Fruit fly (Drosophila melanogaster) whole organism, adult: Measurements from ENCODE around the gene Sys1.

Experiments
- CG11617 ChIP-seq: fragments of 200-800 bp; sonication (Bioruptor generic); optimal IDR thresholded peaks from 2 replicates; lab custom pipeline; 2017; ENCODE audit warnings: mild to moderate bottlenecking, missing biosample characterization, missing genetic modification reagents, missing genetic modification characterization
- CG12768 ChIP-seq: fragments of 200-800 bp; sonication (Bioruptor generic); optimal IDR thresholded peaks from 2 replicates; lab custom pipeline; 2017; ENCODE audit warnings: missing biosample characterization, missing genetic modification characterization, mild to moderate bottlenecking, moderate library complexity, missing genetic modification reagents
- CG14711 ChIP-seq: fragments of 200-800 bp; sonication (Bioruptor generic); optimal IDR thresholded peaks from 2 replicates; lab custom pipeline; 2018; ENCODE audit warnings: missing biosample characterization, mild to moderate bottlenecking, missing genetic modification characterization, moderate library complexity
- CG1620 ChIP-seq: fragments of 200-800 bp; sonication (Bioruptor generic); optimal IDR thresholded peaks from 2 replicates; lab custom pipeline; 2016; ENCODE audit warnings: missing biosample characterization, missing genetic modification characterization
- CG33017 ChIP-seq: fragments of 200-800 bp; sonication (Bioruptor generic); optimal IDR thresholded peaks from 2 replicates; lab custom pipeline; 2018; ENCODE audit warnings: missing biosample characterization, mild to moderate bottlenecking, missing genetic modification characterization, moderate library complexity
- CG5204 ChIP-seq: fragments of 200-800 bp; sonication (Bioruptor generic); optimal IDR thresholded peaks from 2 replicates; lab custom pipeline; 2016; ENCODE audit warnings: missing biosample characterization, missing genetic modification characterization
- CG7045 ChIP-seq: fragments of 200-800 bp; sonication (Bioruptor generic); optimal IDR thresholded peaks from 2 replicates; lab custom pipeline; 2017; ENCODE audit warnings: missing biosample characterization, mild to moderate bottlenecking, missing genetic modification characterization
- CG7101 ChIP-seq: fragments of 200-800 bp; sonication (Bioruptor generic); optimal IDR thresholded peaks from 2 replicates; lab custom pipeline; 2018; ENCODE audit warnings: missing biosample characterization, mild to moderate bottlenecking, missing genetic modification characterization, moderate library complexity
- Clk ChIP-seq: fragments of 200-800 bp; sonication (Bioruptor generic); optimal IDR thresholded peaks from 2 replicates; lab custom pipeline; 2017; ENCODE audit warnings: missing biosample characterization, missing genetic modification characterization
- Crg-1 ChIP-seq: fragments of 200-800 bp; sonication (Bioruptor generic); optimal IDR thresholded peaks from 2 replicates; lab custom pipeline; 2016; ENCODE audit warnings: missing biosample characterization, missing genetic modification characterization
- Hr96 ChIP-seq: fragments of 200-800 bp; sonication (Bioruptor generic); optimal IDR thresholded peaks from 2 replicates; lab custom pipeline; 2016; ENCODE audit warnings: missing biosample characterization, missing genetic modification characterization
- Mnt ChIP-seq: fragments of 200-800 bp; sonication (Bioruptor generic); optimal IDR thresholded peaks from 2 replicates; lab custom pipeline; 2016; ENCODE audit warnings: missing biosample characterization, mild to moderate bottlenecking, missing genetic modification characterization
- bab1 ChIP-seq: fragments of 200-800 bp; sonication (Bioruptor generic); optimal IDR thresholded peaks from 3 replicates; lab custom pipeline; 2019; ENCODE audit warnings: missing biosample characterization, mild to moderate bottlenecking, missing genetic modification characterization, moderate library complexity
- cic ChIP-seq: fragments of 200-800 bp; sonication (Bioruptor generic); optimal IDR thresholded peaks from 2 replicates; lab custom pipeline; 2017; ENCODE audit warnings: missing biosample characterization, mild to moderate bottlenecking, missing genetic modification characterization, moderate library complexity
- cnc ChIP-seq, 2 experiments: fragments of >200 bp; optimal IDR thresholded peaks; 2 replicates each; lab custom pipeline; 2017
- kay ChIP-seq: fragments of 200-800 bp; sonication (Bioruptor generic); peaks from one replicate; lab custom pipeline; 2016; ENCODE audit warnings: missing biosample characterization, missing genetic modification characterization, borderline replicate concordance
- ovo ChIP-seq: fragments of 200-800 bp; sonication (Bioruptor generic); optimal IDR thresholded peaks from 2 replicates; lab custom pipeline; 2016; ENCODE audit warnings: missing biosample characterization, missing genetic modification characterization
- pad ChIP-seq: fragments of 200-800 bp; sonication (Bioruptor generic); optimal IDR thresholded peaks from 3 replicates; lab custom pipeline; 2017; ENCODE audit warnings: missing biosample characterization, missing genetic modification characterization, mild to moderate bottlenecking, moderate library complexity, missing genetic modification reagents
- tj ChIP-seq: fragments of 200-800 bp; sonication (Bioruptor generic); optimal IDR thresholded peaks from 3 replicates; lab custom pipeline; 2017; ENCODE audit warnings: missing biosample characterization, mild to moderate bottlenecking, missing genetic modification characterization, moderate library complexity
- toe ChIP-seq: fragments of 200-800 bp; sonication (Bioruptor generic); optimal IDR thresholded peaks from 2 replicates; lab custom pipeline; 2016; ENCODE audit warnings: missing biosample characterization, missing genetic modification characterization

Sys1 gene

DNA sequence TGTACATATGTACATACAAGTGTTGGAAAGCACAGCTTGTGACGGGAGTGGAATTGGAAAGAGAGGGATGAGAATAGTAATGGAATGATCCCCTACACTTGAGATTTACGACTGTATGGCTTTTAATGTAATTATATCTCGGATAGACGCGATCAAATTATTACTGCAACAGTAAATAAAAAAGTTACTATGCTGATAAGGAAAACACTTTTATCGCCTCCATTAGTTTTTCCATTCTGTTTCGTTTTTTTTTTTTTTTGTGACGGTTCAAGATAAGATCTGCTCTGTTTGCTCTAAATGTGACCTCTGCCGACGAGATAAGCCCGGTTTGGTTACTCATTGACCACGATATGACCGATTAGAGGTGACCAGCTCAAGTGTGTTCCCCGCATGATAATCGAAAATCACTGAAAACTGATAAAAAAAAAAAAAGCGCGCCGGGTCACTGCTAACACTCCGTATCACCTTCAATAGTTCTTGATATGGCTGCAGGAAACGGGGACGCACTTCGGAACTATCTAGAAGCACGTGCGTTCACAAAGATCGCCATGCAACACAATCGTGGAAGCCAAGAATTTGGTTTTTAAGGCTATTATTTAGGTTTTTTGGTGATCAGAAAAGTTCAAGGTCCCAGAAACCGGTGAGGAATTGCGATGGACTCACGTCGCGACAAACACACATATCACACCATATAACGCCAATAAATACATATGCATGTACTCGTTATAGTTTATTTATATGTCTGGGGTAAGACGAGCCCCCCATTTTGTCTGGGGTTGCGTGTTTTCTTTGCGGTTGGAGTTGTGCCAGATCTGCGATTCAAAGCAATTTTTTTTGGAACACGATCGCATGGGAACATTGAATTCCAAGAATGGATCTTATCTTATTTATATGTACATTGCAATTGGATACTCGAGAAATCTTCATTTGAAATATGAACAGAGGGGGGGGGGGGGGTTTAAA, 18.2 kb downstream of the Sys1 start, which contains the start of gene p:
Gene p, minus strand, starts transcription at position 156 of the 963 bp plus-strand sequence.
- TF ChIP-seq bab1: peak; percentile 64
- peak; percentile 24 for TF ChIP-seq Hr96 (GFP tag; lab: Kevin White, UChicago)
- TF ChIP-seq CG11617 (GFP tag; lab: Kevin White, UChicago): no peak
- peak; percentile 89 for TF ChIP-seq tj (GFP tag; lab: Kevin White, UChicago)
- TF ChIP-seq ovo (GFP tag; lab: Kevin White, UChicago): peak; percentile 36
- TF ChIP-seq Mnt (GFP tag; lab: Kevin White, UChicago): peak; percentile 9
- TF ChIP-seq CG33017 (tag; lab: Kevin White, UChicago): peak; percentile 64
- no peak for TF ChIP-seq cnc (optimal IDR thresholded peaks at IDR 0.05; lab: Kevin White, UChicago)
- peak; percentile 21 for TF ChIP-seq Crg-1 (GFP tag; lab: Kevin White, UChicago)
- TF ChIP-seq CG1620 (GFP tag; lab: Kevin White, UChicago): peak; percentile 21
- TF ChIP-seq cic: peak; percentile 78
- peak; percentile 71 for TF ChIP-seq kay (GFP tag; lab: Kevin White, UChicago)
- TF ChIP-seq Clk: no peak
- TF ChIP-seq CG5204 (GFP tag; lab: Kevin White, UChicago): peak; percentile 54
- peak; percentile 69 for TF ChIP-seq CG7045 (GFP tag; lab: Kevin White, UChicago)
- TF ChIP-seq CG14711 (tag; lab: Kevin White, UChicago): peak; percentile 35
- peak; percentile 41 for TF ChIP-seq CG7101 (tag; lab: Kevin White, UChicago)
- TF ChIP-seq pad: peak; percentile 35
- TF ChIP-seq toe (GFP tag; lab: Kevin White, UChicago): peak; percentile 45
- peak; percentile 34 for TF ChIP-seq CG12768 (GFP tag; lab: Kevin White, UChicago)

DNA sequence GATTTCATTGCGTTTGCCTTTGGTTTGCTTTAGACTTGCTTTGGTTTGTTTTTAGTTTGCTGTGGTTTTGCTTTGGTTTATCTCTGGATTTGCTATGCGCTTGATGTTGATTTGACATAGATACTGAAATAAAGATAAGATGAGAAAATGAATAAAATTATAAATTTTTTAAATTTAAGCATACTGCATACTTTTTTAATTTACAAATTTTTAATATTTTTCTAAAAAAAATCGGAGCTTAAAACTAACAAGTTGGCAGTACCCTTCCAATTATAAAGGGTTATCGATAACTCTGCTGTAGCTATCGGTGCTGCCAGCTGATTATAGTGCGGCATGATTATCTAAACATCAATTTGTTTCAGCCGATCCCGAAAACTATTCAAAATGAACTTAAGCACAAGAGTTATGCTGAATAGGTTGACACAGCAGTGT, 21.2 kb downstream of the Sys1 start, which contains the start of gene mRpL19:
Gene mRpL19, plus strand, starts transcription at position 307 of the 432 bp plus-strand sequence.
- TF ChIP-seq cnc (optimal IDR thresholded peaks at IDR 0.05; lab: Kevin White, UChicago) (no peak), CG11617 (GFP tag; lab: Kevin White, UChicago) (peak; percentile 44), tj (GFP tag; lab: Kevin White, UChicago) (peak; percentile 20), toe (GFP tag; lab: Kevin White, UChicago) (no peak), kay (GFP tag; lab: Kevin White, UChicago) (peak; percentile 88), Mnt (GFP tag; lab: Kevin White, UChicago) (peak; percentile 59), CG7101 (tag; lab: Kevin White, UChicago) (peak; percentile 76), Clk (no peak), Hr96 (GFP tag; lab: Kevin White, UChicago) (no peak), Crg-1 (GFP tag; lab: Kevin White, UChicago) (no peak), CG14711 (tag; lab: Kevin White, UChicago) (peak; percentile 64), CG7045 (GFP tag; lab: Kevin White, UChicago) (peak; percentile 43), cic (peak; percentile 27), bab1 (peak; percentile 73), CG12768 (GFP tag; lab: Kevin White, UChicago) (no peak), CG5204 (GFP tag; lab: Kevin White, UChicago) (no peak), ovo (GFP tag; lab: Kevin White, UChicago) (no peak), CG33017 (tag; lab: Kevin White, UChicago) (peak; percentile 68), CG1620 (GFP tag; lab: Kevin White, UChicago) (no peak), pad (no peak)

DNA sequence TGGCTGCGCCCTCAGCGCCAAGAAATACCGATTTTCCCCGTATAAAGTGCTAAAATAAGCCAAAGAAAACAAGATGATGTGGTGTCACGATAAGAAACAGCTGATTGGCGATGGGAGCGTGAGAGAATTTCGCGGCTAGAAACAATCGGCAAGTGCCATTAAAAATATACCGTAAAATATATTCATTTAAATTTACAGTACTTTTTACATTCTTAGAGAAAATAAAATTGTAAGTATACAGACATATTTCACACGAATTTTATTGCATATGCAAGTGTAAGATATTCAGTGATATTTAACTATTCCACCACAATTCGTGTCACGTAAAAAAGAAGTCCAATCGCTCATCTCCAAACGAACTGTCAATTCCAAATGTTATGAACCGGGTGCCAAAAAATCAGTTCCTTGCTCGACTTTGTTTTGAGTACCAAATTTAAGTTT, 24.0 kb downstream of the Sys1 start, which contains the start of the genes Unc50, CG11755 and CG8043:
Gene Unc50, minus strand, starts transcription at position 54 of the 441 bp plus-strand sequence.
Gene CG11755, plus strand, starts transcription at position 356 of the 441 bp plus-strand sequence.
Gene CG8043, plus strand, starts transcription at position 356 of the 441 bp plus-strand sequence.
- TF ChIP-seq cnc (optimal IDR thresholded peaks at IDR 0.05; lab: Kevin White, UChicago): no peak
- peak; percentile 59 for TF ChIP-seq pad
- TF ChIP-seq CG14711 (tag; lab: Kevin White, UChicago): peak; percentile 74
- peak; percentile 85 for TF ChIP-seq CG11617 (GFP tag; lab: Kevin White, UChicago)
- peak; percentile 81 for TF ChIP-seq CG7045 (GFP tag; lab: Kevin White, UChicago)
- peak; percentile 59 for TF ChIP-seq Clk
- peak; percentile 82 for TF ChIP-seq CG1620 (GFP tag; lab: Kevin White, UChicago)
- TF ChIP-seq tj (GFP tag; lab: Kevin White, UChicago): peak; percentile 54
- peak; percentile 82 for TF ChIP-seq Hr96 (GFP tag; lab: Kevin White, UChicago)
- TF ChIP-seq CG33017 (tag; lab: Kevin White, UChicago): peak; percentile 67
- peak; percentile 86 for TF ChIP-seq CG5204 (GFP tag; lab: Kevin White, UChicago)
- peak; percentile 80 for TF ChIP-seq CG7101 (tag; lab: Kevin White, UChicago)
- peak; percentile 44 for TF ChIP-seq ovo (GFP tag; lab: Kevin White, UChicago)
- peak; percentile 73 for TF ChIP-seq CG12768 (GFP tag; lab: Kevin White, UChicago)
- TF ChIP-seq kay (GFP tag; lab: Kevin White, UChicago): peak; percentile 94
- peak; percentile 89 for TF ChIP-seq toe (GFP tag; lab: Kevin White, UChicago)
- TF ChIP-seq Mnt (GFP tag; lab: Kevin White, UChicago): peak; percentile 74
- TF ChIP-seq cic: peak; percentile 37
- TF ChIP-seq bab1: peak; percentile 90
- TF ChIP-seq Crg-1 (GFP tag; lab: Kevin White, UChicago): peak; percentile 73

DNA sequence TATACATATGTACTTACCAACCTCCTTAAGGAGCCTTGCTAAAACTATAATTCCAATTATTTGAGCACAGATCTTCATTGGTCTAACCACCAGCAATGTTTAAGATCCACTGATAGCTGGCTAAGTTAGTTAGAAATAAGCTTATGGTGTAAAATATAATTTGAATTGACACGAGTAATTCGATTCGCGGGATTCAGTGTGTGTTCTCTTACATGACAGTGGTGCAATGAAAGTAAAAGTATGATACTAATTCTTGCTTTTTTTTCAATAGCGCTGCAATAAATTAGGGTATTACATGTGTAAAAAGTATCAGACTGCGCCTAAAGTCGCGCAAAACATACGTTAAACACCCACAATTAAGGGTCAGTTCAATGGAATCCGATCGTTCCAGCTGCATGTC, 27.3 kb downstream of the Sys1 start, which contains the start of gene CG33325:
Gene CG33325, minus strand, starts transcription at position 101 of the 400 bp plus-strand sequence.
- TF ChIP-seq CG14711 (tag; lab: Kevin White, UChicago): no peak
- no peak for TF ChIP-seq pad
- no peak for TF ChIP-seq Crg-1 (GFP tag; lab: Kevin White, UChicago)
- TF ChIP-seq Mnt (GFP tag; lab: Kevin White, UChicago): no peak
- TF ChIP-seq ovo (GFP tag; lab: Kevin White, UChicago): no peak
- no peak for TF ChIP-seq Clk
- TF ChIP-seq CG33017 (tag; lab: Kevin White, UChicago): no peak
- TF ChIP-seq cnc (optimal IDR thresholded peaks at IDR 0.05; lab: Kevin White, UChicago): no peak
- no peak for TF ChIP-seq CG7101 (tag; lab: Kevin White, UChicago)
- no peak for TF ChIP-seq cic
- no peak for TF ChIP-seq CG7045 (GFP tag; lab: Kevin White, UChicago)
- TF ChIP-seq Hr96 (GFP tag; lab: Kevin White, UChicago): no peak
- TF ChIP-seq tj (GFP tag; lab: Kevin White, UChicago): no peak
- no peak for TF ChIP-seq CG1620 (GFP tag; lab: Kevin White, UChicago)
